Fruit fly (Drosophila melanogaster): ENCODE results near the gene sturkopf.

sturkopf gene

dm6 chr3L:1307005-1307632 is 6.1 kb downstream of the sturkopf start, which contains the start of the genes Ctr9 and Nt5a (continued):
- TF ChIP-seq hb (GFP tag; IDR thresholded peaks at IDR 0.05; ENCODE audit: partially characterized antibody) (no peak; the same call in 2 of the 3 replicates), CG42726 (GFP tag; IDR thresholded peaks at IDR 0.05; ENCODE audit: partially characterized antibody) (peak; percentile 16; the same call in 1 of the 2 replicates), CG9437 (GFP tag; optimal IDR thresholded peaks at IDR 0.05) (no peak)

DNA sequence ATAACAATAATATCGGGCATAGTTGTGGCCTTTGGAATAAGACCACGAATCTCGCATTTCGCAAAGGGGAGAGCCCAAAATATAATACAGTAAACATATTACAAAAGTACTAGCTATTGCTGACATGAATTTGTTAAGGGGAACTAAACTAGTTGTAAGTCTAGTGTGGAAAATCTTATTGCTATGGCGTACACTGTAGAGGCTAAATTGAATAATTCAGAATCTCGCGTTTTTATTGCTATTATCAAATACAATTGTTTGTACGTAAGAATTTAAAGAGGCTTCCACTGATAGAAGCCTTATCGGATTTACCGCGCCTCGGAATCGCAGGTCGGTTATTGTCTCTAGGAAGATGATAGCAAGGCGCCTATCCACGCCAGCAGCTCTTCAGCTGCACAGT is 7.9 kb downstream of the sturkopf start:
- TF ChIP-seq NFAT (GFP tag; IDR thresholded peaks at IDR 0.05): no peak
- TF ChIP-seq exex (tag; optimal IDR thresholded peaks at IDR 0.05): peak; percentile 53
- peak; percentile 13 for TF ChIP-seq CG2120 (GFP tag; optimal IDR thresholded peaks at IDR 0.05)
- no peak for TF ChIP-seq CG6272 (GFP tag; IDR thresholded peaks at IDR 0.05)
- peak; percentile 28 for TF ChIP-seq CG34376 (GFP tag; optimal IDR thresholded peaks at IDR 0.05)
- peak; percentile 9 for TF ChIP-seq sug (tag; optimal IDR thresholded peaks at IDR 0.05)
- no peak for TF ChIP-seq Myb (GFP tag; optimal IDR thresholded peaks at IDR 0.05)
- TF ChIP-seq Ets97D (GFP tag; optimal IDR thresholded peaks at IDR 0.05): no peak
- no peak for TF ChIP-seq sqz (GFP tag; optimal IDR thresholded peaks at IDR 0.05)
- no peak for TF ChIP-seq CG11560 (tag; IDR thresholded peaks at IDR 0.05)
- no peak for TF ChIP-seq CG16863 (GFP tag; optimal IDR thresholded peaks at IDR 0.05)
- TF ChIP-seq ro (GFP tag; IDR thresholded peaks at IDR 0.05): no peak
- peak in 1 of 2 experiments; percentile 2 for TF ChIP-seq Pdp1 (GFP tag; optimal IDR thresholded peaks at IDR 0.05)

DNA sequence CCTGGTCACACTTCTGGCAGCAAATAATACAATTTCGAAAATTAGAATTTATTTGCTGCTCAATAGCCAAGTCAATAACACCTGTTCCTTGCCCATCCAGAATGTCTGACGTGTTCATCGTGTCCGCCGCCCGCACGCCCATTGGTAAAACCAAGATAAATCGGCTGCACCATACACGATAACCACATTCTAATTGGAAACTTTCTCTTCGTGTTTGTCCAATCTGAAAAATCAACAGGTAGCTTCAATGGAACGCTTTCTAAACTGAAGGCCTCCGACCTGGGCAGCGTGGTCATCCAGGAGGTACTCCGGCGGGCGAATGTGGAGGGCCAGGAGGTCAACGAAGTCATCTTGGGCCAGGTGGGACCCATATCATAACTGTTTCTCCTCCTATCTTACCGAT is 10.2 kb downstream of the sturkopf start:
- peak; percentile 93 for TF ChIP-seq Elba2 (GFP tag; optimal IDR thresholded peaks at IDR 0.05)
- no peak for TF ChIP-seq Usf (GFP tag; optimal IDR thresholded peaks at IDR 0.05)
- peak; percentile 65 for TF ChIP-seq scrt (GFP tag; optimal IDR thresholded peaks at IDR 0.05)
- TF ChIP-seq bbx (GFP tag; IDR thresholded peaks at IDR 0.05; ENCODE audit: partially characterized antibody): peak; percentile 17; the same call in 1 of the 2 replicates
- TF ChIP-seq YL-1 (GFP tag; optimal IDR thresholded peaks at IDR 0.05): peak; percentile 67
- TF ChIP-seq Nf-YB (GFP tag; optimal IDR thresholded peaks at IDR 0.05): no peak
- TF ChIP-seq CG4617 (GFP tag; optimal IDR thresholded peaks at IDR 0.05; ENCODE audit: borderline replicate concordance): peak; percentile 7
- peak; percentile 52 to 95 for TF ChIP-seq insv (GFP tag; optimal IDR thresholded peaks at IDR 0.05)
- TF ChIP-seq gcm (GFP tag; optimal IDR thresholded peaks at IDR 0.05): no peak
- peak; percentile 97 for TF ChIP-seq kah (GFP tag; optimal IDR thresholded peaks at IDR 0.05)
- no peak for TF ChIP-seq schlank (tag; optimal IDR thresholded peaks at IDR 0.05)

- no peak for TF ChIP-seq gcm (GFP tag; optimal IDR thresholded peaks at IDR 0.05)
- TF ChIP-seq CG10543 (GFP tag; optimal IDR thresholded peaks at IDR 0.05): no peak
- no peak for TF ChIP-seq CG18619 (GFP tag; optimal IDR thresholded peaks at IDR 0.05)
- TF ChIP-seq Antp (GFP tag; optimal IDR thresholded peaks at IDR 0.05): no peak
- no peak for TF ChIP-seq sr (GFP tag; IDR thresholded peaks at IDR 0.05)
- TF ChIP-seq CG5245 (GFP tag; optimal IDR thresholded peaks at IDR 0.05): no peak
- no peak for TF ChIP-seq amos (GFP tag; IDR thresholded peaks at IDR 0.05; ENCODE audit: partially characterized antibody)
- no peak for TF ChIP-seq CG8281 (tag; optimal IDR thresholded peaks at IDR 0.05)
- peak; percentile 64 for TF ChIP-seq CG7928 (GFP tag; optimal IDR thresholded peaks at IDR 0.05)
- TF ChIP-seq CG6175 (GFP tag; IDR thresholded peaks at IDR 0.05): no peak
- no peak for TF ChIP-seq CG6689 (GFP tag; IDR thresholded peaks at IDR 0.05)
- TF ChIP-seq CG12104 (GFP tag; optimal IDR thresholded peaks at IDR 0.05): no peak
- no peak for TF ChIP-seq CG7271 (tag; optimal IDR thresholded peaks at IDR 0.05)
- peak; percentile 33 for TF ChIP-seq CG17802 (tag; optimal IDR thresholded peaks at IDR 0.05)
- TF ChIP-seq CG3065 (GFP tag; optimal IDR thresholded peaks at IDR 0.05): no peak
- TF ChIP-seq ssp (GFP tag; IDR thresholded peaks at IDR 0.05): peak; percentile 93
- TF ChIP-seq sima (GFP tag; optimal IDR thresholded peaks at IDR 0.05): no peak
- no peak for TF ChIP-seq luna (GFP tag; optimal IDR thresholded peaks at IDR 0.05)
- no peak for TF ChIP-seq vfl (GFP tag; optimal IDR thresholded peaks at IDR 0.05)
Measured at dm6 chr3L:1302234-1302949, 10.8 kb downstream of the sturkopf start, which contains the start of the genes Rac1 and Acat2. Gene Rac1, minus strand, starts transcription at chr3L:1302683. Gene Acat2, plus strand, starts transcription at chr3L:1302944.

Measured in whole organism, embryonic.